Worm (Caenorhabditis elegans) whole organism, L4 larva: Measurements from ENCODE around the gene F29B9.12.
A peak's percentile ranks its signal among the peaks of the same experiment; 100 is the strongest.

Experiments used
- F10B5.3 ChIP-seq: sonication (generic microtip); optimal IDR thresholded peaks from 2 replicates; lab custom pipeline; 2016; ENCODE audit warnings: mild to moderate bottlenecking, missing genetic modification characterization, missing compliant biosample characterization
- F26F4.8 ChIP-seq: fragments of 200-800 bp; sonication (Bioruptor generic); conservative IDR thresholded peaks from 2 replicates; pipeline ENCODE4 v1.3.6; 2022; ENCODE audit warnings: missing genetic modification characterization, missing compliant biosample characterization
- F37D6.2 ChIP-seq: sonication (generic microtip); optimal IDR thresholded peaks from 2 replicates; lab custom pipeline; 2016; ENCODE audit warnings: mild to moderate bottlenecking, missing genetic modification characterization, missing compliant biosample characterization
- T20F7.1 ChIP-seq: fragments of 200-800 bp; sonication (Bioruptor generic); optimal IDR thresholded peaks from 2 replicates; lab custom pipeline; 2018; ENCODE audit warnings: mild to moderate bottlenecking, missing genetic modification characterization, missing compliant biosample characterization
- T26A8.4 ChIP-seq: fragments of 200-800 bp; sonication (Bioruptor generic); IDR thresholded peaks from 2 replicates; pipeline ENCODE4 v1.3.6; 2022; ENCODE audit warnings: missing genetic modification characterization, missing compliant biosample characterization
- Y48G9A.11 ChIP-seq: fragments of 200-800 bp; sonication (Bioruptor generic); IDR thresholded peaks from 2 replicates; pipeline ENCODE4 v1.3.6; 2022; ENCODE audit warnings: missing genetic modification reagents, missing genetic modification characterization, missing compliant biosample characterization
- aha-1 ChIP-seq: fragments of 150-350 bp; peaks from one replicate; lab custom pipeline; 2014; ENCODE audit warnings: missing biosample characterization, missing genetic modification characterization
- ceh-20 ChIP-seq: fragments of 200-800 bp; sonication (Bioruptor generic); IDR thresholded peaks from 2 replicates; pipeline ENCODE4 v1.3.6; 2022; ENCODE audit warnings: missing genetic modification reagents, missing genetic modification characterization, missing compliant biosample characterization
- ceh-32 ChIP-seq: sonication (generic microtip); optimal IDR thresholded peaks from 2 replicates; lab custom pipeline; 2016; ENCODE audit warnings: mild to moderate bottlenecking, missing genetic modification characterization, missing compliant biosample characterization; ENCODE audit not compliant: poor library complexity
- ceh-62 ChIP-seq: sonication (generic microtip); optimal IDR thresholded peaks from 2 replicates; lab custom pipeline; 2017; ENCODE audit warnings: missing biosample characterization, missing genetic modification characterization
- ces-1 ChIP-seq: fragments of 150-350 bp; sonication (generic microtip); optimal IDR thresholded peaks from 4 replicates; lab custom pipeline; 2014; ENCODE audit warnings: missing biosample characterization, missing genetic modification reagents, missing genetic modification characterization
- daf-16 ChIP-seq, 3 experiments: sonication (generic microtip); optimal IDR thresholded peaks; 2 replicates each; lab custom pipeline; 2016 to 2017; ENCODE audit warnings: missing genetic modification characterization in 3 of 3, missing genetic modification reagents in 3 of 3, mild to moderate bottlenecking in 2 of 3, missing compliant biosample characterization in 2 of 3, missing biosample characterization in 1 of 3, moderate library complexity in 1 of 3
- daf-8 ChIP-seq: fragments of 200-800 bp; sonication (Bioruptor generic); IDR thresholded peaks from 2 replicates; pipeline ENCODE4 v1.3.6; 2022; ENCODE audit warnings: missing genetic modification characterization, missing compliant biosample characterization
- dmd-8 ChIP-seq: fragments of 200-800 bp; sonication (Bioruptor generic); IDR thresholded peaks from 2 replicates; pipeline ENCODE4 v1.3.6; 2022; ENCODE audit warnings: missing genetic modification characterization, missing compliant biosample characterization
- dpl-1 ChIP-seq: fragments of 150-350 bp; optimal IDR thresholded peaks from 2 replicates; lab custom pipeline; 2014; ENCODE audit warnings: missing biosample characterization, missing genetic modification reagents, missing genetic modification characterization
- duxl-1 ChIP-seq: sonication (generic microtip); optimal IDR thresholded peaks from 2 replicates; lab custom pipeline; 2016; ENCODE audit warnings: mild to moderate bottlenecking, missing genetic modification characterization, moderate library complexity, missing compliant biosample characterization; ENCODE audit not compliant: poor library complexity
- dve-1 ChIP-seq: sonication (generic microtip); optimal IDR thresholded peaks from 2 replicates; lab custom pipeline; 2017; ENCODE audit warnings: antibody characterized with exemption, mild to moderate bottlenecking, missing genetic modification characterization, missing compliant biosample characterization; ENCODE audit not compliant: insufficient read depth
- egl-43 ChIP-seq: fragments of 200-800 bp; sonication (Bioruptor generic); IDR thresholded peaks from 2 replicates; pipeline ENCODE4 v1.3.6; 2022; ENCODE audit warnings: missing genetic modification reagents, missing genetic modification characterization, missing compliant biosample characterization
- fos-1 ChIP-seq: fragments of 150-350 bp; optimal IDR thresholded peaks from 2 replicates; lab custom pipeline; 2014; ENCODE audit warnings: missing biosample characterization, missing genetic modification characterization
- hif-1 ChIP-seq, 2 experiments: sonication (generic microtip); optimal IDR thresholded peaks; 2 replicates each; lab custom pipeline; 2016 to 2017; ENCODE audit warnings: missing compliant biosample characterization in 2 of 2, missing genetic modification characterization in 2 of 2, missing genetic modification reagents in 2 of 2, missing genotype in 2 of 2, mild to moderate bottlenecking in 1 of 2
- hlh-11 ChIP-seq: fragments of 200-800 bp; sonication (Bioruptor generic); optimal IDR thresholded peaks from 2 replicates; lab custom pipeline; 2018; ENCODE audit warnings: mild to moderate bottlenecking, missing genetic modification characterization, missing compliant biosample characterization
- jun-1 ChIP-seq: fragments of 150-350 bp; optimal IDR thresholded peaks from 2 replicates; lab custom pipeline; 2014; ENCODE audit warnings: missing biosample characterization, missing genetic modification reagents, missing genetic modification characterization
- lin-1 ChIP-seq: fragments of 200-800 bp; sonication (Bioruptor generic); IDR thresholded peaks from 2 replicates; pipeline ENCODE4 v1.3.6; 2022; ENCODE audit warnings: missing genetic modification reagents, missing genetic modification characterization, missing compliant biosample characterization
- lin-15B ChIP-seq: fragments of 150-350 bp; sonication (generic microtip); optimal IDR thresholded peaks from 3 replicates; lab custom pipeline; 2014; ENCODE audit warnings: missing biosample characterization, missing genetic modification characterization
- madf-5 ChIP-seq, 2 experiments: fragments of 200-800 bp; sonication (Bioruptor generic); IDR thresholded peaks; 2 replicates each; pipeline ENCODE4 v1.3.6; 2022; ENCODE audit warnings: missing compliant biosample characterization in 2 of 2, missing genetic modification characterization in 2 of 2
- madf-9 ChIP-seq: fragments of 200-800 bp; sonication (Bioruptor generic); conservative IDR thresholded peaks from 2 replicates; pipeline ENCODE4 v1.3.6; 2022; ENCODE audit warnings: missing genetic modification reagents, missing genetic modification characterization, missing compliant biosample characterization
- mxl-2 ChIP-seq: fragments of 200-800 bp; sonication (Bioruptor generic); conservative IDR thresholded peaks from 2 replicates; pipeline ENCODE4 v1.3.6; 2022; ENCODE audit warnings: missing genetic modification reagents, missing genetic modification characterization, missing compliant biosample characterization
- nhr-10 ChIP-seq: fragments of 150-350 bp; optimal IDR thresholded peaks from 2 replicates; lab custom pipeline; 2014; ENCODE audit warnings: missing biosample characterization, missing genetic modification characterization
- nhr-41 ChIP-seq: fragments of 200-800 bp; sonication (Bioruptor generic); IDR thresholded peaks from 2 replicates; pipeline ENCODE4 v1.3.6; 2022; ENCODE audit warnings: missing genetic modification reagents, missing genetic modification characterization, missing compliant biosample characterization
- nhr-42 ChIP-seq: fragments of 200-800 bp; sonication (Bioruptor generic); IDR thresholded peaks from 2 replicates; pipeline ENCODE4 v1.3.6; 2022; ENCODE audit warnings: missing genetic modification characterization, missing compliant biosample characterization
- php-3 ChIP-seq: fragments of 200-800 bp; sonication (Bioruptor generic); IDR thresholded peaks from 2 replicates; pipeline ENCODE4 v1.3.6; 2022; ENCODE audit warnings: missing genetic modification reagents, missing genetic modification characterization, missing compliant biosample characterization
- pqm-1 ChIP-seq: sonication (generic microtip); optimal IDR thresholded peaks from 2 replicates; lab custom pipeline; 2017; ENCODE audit warnings: missing biosample characterization, missing genetic modification characterization
- set-16 ChIP-seq: fragments of 200-800 bp; sonication (Bioruptor generic); IDR thresholded peaks from 2 replicates; pipeline ENCODE4 v1.3.6; 2022; ENCODE audit warnings: missing genetic modification reagents, missing genetic modification characterization, missing compliant biosample characterization
- snpc-4 ChIP-seq: fragments of 150-350 bp; optimal IDR thresholded peaks from 2 replicates; lab custom pipeline; 2014; ENCODE audit warnings: missing biosample characterization, missing genetic modification characterization
- spr-3 ChIP-seq: fragments of 200-800 bp; sonication (Bioruptor generic); optimal IDR thresholded peaks from 2 replicates; lab custom pipeline; 2018; ENCODE audit warnings: mild to moderate bottlenecking, missing genetic modification characterization, missing compliant biosample characterization
- tag-97 ChIP-seq: fragments of 200-800 bp; sonication (Bioruptor generic); IDR thresholded peaks from 2 replicates; pipeline ENCODE4 v1.3.6; 2022; ENCODE audit warnings: missing genetic modification characterization, missing compliant biosample characterization
- tra-1 ChIP-seq: fragments of 200-800 bp; sonication (Bioruptor generic); IDR thresholded peaks from 2 replicates; pipeline ENCODE4 v1.3.6; 2022; ENCODE audit warnings: missing genetic modification reagents, missing genetic modification characterization, missing compliant biosample characterization
- unc-130 ChIP-seq: sonication (generic microtip); optimal IDR thresholded peaks from 2 replicates; lab custom pipeline; 2016; ENCODE audit warnings: missing genetic modification reagents, missing genetic modification characterization, missing compliant biosample characterization
- unc-62 ChIP-seq, 3 experiments: fragments of 150-350 bp in 1 of 3; sonication (generic microtip); optimal IDR thresholded peaks in 2 of 3; peaks in 1 of 3; 1 replicate in 1 of 3; 2 replicates in 2 of 3; lab custom pipeline; 2014 to 2017; ENCODE audit warnings: missing biosample characterization in 3 of 3, missing genetic modification characterization in 3 of 3, missing genetic modification reagents in 3 of 3, missing genotype in 1 of 3
- vab-7 ChIP-seq: fragments of 200-800 bp; sonication (Bioruptor generic); IDR thresholded peaks from 2 replicates; pipeline ENCODE4 v1.3.6; 2022; ENCODE audit warnings: missing genetic modification reagents, missing genetic modification characterization, missing compliant biosample characterization
- zfp-2 ChIP-seq: sonication (generic microtip); optimal IDR thresholded peaks from 2 replicates; lab custom pipeline; 2016; ENCODE audit warnings: mild to moderate bottlenecking, missing genetic modification characterization, missing compliant biosample characterization
- zip-11 ChIP-seq: fragments of 200-800 bp; sonication (Bioruptor generic); IDR thresholded peaks from 2 replicates; pipeline ENCODE4 v1.3.6; 2022; ENCODE audit warnings: missing genetic modification characterization, missing compliant biosample characterization

F29B9.12 gene

ce11 chrIV:4660151-4661041 lies 8.9 kb upstream of the F29B9.12 start, which contains the start of the genes F29B9.11 and jmjd-1.2 (continued):
- TF ChIP-seq daf-8 (GFP tag; lab: Robert Waterston, UW) (no peak), tag-97 (no peak), hlh-11 (peak; percentile 93), F26F4.8 (GFP tag; lab: Robert Waterston, UW) (no peak), madf-9 (peak; percentile 67; the same call in 1 of the 2 replicates), vab-7 (GFP tag; lab: Robert Waterston, UW) (peak; percentile 76), mxl-2 (GFP tag; lab: Robert Waterston, UW) (no peak), F37D6.2 (tag; lab: Kevin White, UChicago) (peak; percentile 82), php-3 (0 out of 2 replicates have a peak, but pooled peaks have one; percentile 25), unc-130 (GFP tag; lab: Kevin White, UChicago) (peak; percentile 96), aha-1 (tag; lab: Kevin White, UChicago) (peak; percentile 99), spr-3 (GFP tag; lab: Kevin White, UChicago) (peak; percentile 53), dmd-8 (no peak), F10B5.3 (tag; lab: Kevin White, UChicago) (peak; percentile 19), set-16 (GFP tag; lab: Robert Waterston, UW) (peak; percentile 63; the same call in 1 of the 2 replicates), T26A8.4 (peak; percentile 82), zip-11 (GFP tag; lab: Robert Waterston, UW) (no peak), dve-1 (tag; lab: Kevin White, UChicago) (peak; percentile 92), madf-5 (GFP tag; IDR thresholded peaks at IDR 0.05; lab: Robert Waterston, UW) (no peak), lin-1 (GFP tag; lab: Robert Waterston, UW) (peak; percentile 67), lin-15B (tag; lab: Kevin White, UChicago) (no peak), duxl-1 (tag; lab: Kevin White, UChicago) (peak; percentile 73), Y48G9A.11 (peak; percentile 65), egl-43 (GFP tag; lab: Robert Waterston, UW) (peak; percentile 82), nhr-10 (tag; lab: Kevin White, UChicago) (no peak), ces-1 (GFP tag; lab: Kevin White, UChicago) (no peak)

ce11 chrIV:4665079-4665478 lies 4.3 kb upstream of the F29B9.12 start, which contains the start of gene F29B9.1:
F29B9.1 (plus strand) TSS chrIV:4665379.
- TF ChIP-seq duxl-1 (tag; lab: Kevin White, UChicago) (peak; percentile 26), jun-1 (tag; lab: Kevin White, UChicago) (no peak)

DNA sequence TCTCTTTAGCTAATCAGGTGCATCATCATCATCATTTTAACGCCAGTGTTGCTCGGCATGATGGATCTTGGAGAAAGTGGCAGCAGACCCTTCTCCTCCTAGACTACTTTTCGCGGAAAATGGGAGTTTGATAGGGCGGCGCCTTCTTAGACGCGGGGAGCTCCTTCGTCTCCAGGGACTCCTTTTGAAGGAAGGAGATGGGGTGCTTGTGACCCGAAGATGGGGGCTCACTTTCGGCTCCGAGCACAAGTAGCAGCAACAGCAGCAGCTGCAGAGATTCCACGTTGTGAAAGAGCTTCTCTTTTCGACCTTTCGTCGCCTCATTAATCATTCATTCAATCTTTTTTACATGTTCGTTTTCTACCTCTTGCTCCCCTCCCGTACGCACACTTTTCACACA lies 2.0 kb upstream of the F29B9.12 start:
- TF ChIP-seq unc-62 (GFP tag; optimal IDR thresholded peaks at IDR 0.05 in 1 of 2; lab: Kevin White, UChicago) (peak in 1 of 2 experiments; percentile 77), unc-62 (tag; optimal IDR thresholded peaks at IDR 0.05; lab: Kevin White, UChicago) (no peak), ceh-20 (GFP tag; lab: Robert Waterston, UW) (0 out of 2 replicates have a peak, but pooled peaks have one; percentile 25), set-16 (GFP tag; lab: Robert Waterston, UW) (peak; percentile 79), egl-43 (GFP tag; lab: Robert Waterston, UW) (no peak), pqm-1 (tag; lab: Kevin White, UChicago) (no peak)

ce11 chrIV:4667835-4668234 lies 1.5 kb upstream of the F29B9.12 start:
- no peak for TF ChIP-seq hlh-11
- TF ChIP-seq snpc-4: no peak
- no peak for TF ChIP-seq fos-1 (tag; lab: Kevin White, UChicago)
- TF ChIP-seq set-16 (GFP tag; lab: Robert Waterston, UW): no peak
- TF ChIP-seq ceh-20 (GFP tag; lab: Robert Waterston, UW): no peak
- no peak for TF ChIP-seq tra-1 (GFP tag; lab: Robert Waterston, UW)
- no peak for TF ChIP-seq dpl-1 (GFP tag; lab: Kevin White, UChicago)
- no peak for TF ChIP-seq hif-1 (tag; optimal IDR thresholded peaks at IDR 0.05; lab: Kevin White, UChicago)
- no peak for TF ChIP-seq T20F7.1 (GFP tag; lab: Kevin White, UChicago)
- no peak for TF ChIP-seq zfp-2 (tag; lab: Kevin White, UChicago)
- TF ChIP-seq daf-16 (GFP tag; optimal IDR thresholded peaks at IDR 0.05; lab: Kevin White, UChicago): no peak
- no peak for TF ChIP-seq daf-16 (tag; optimal IDR thresholded peaks at IDR 0.05; lab: Kevin White, UChicago)
- TF ChIP-seq nhr-42 (GFP tag; lab: Robert Waterston, UW): no peak
- TF ChIP-seq nhr-41 (GFP tag; lab: Robert Waterston, UW): no peak
- TF ChIP-seq ceh-62: no peak
- no peak for TF ChIP-seq ceh-32 (tag; lab: Kevin White, UChicago)
- no peak for TF ChIP-seq aha-1 (tag; lab: Kevin White, UChicago)
